Worm (Caenorhabditis elegans) whole organism, late embryonic: ENCODE results near the gene set-19.

Experiments
- C08G9.2 ChIP-seq: sonication (generic microtip); optimal IDR thresholded peaks from 2 replicates; lab custom pipeline; 2016; ENCODE audit warnings: mild to moderate bottlenecking, missing genetic modification characterization, moderate library complexity, missing compliant biosample characterization
- T23F11.4 ChIP-seq: fragments of 200-800 bp; sonication (Bioruptor generic); optimal IDR thresholded peaks from 2 replicates; lab custom pipeline; 2018; ENCODE audit warnings: mild to moderate bottlenecking, missing genetic modification characterization, missing compliant biosample characterization
- Y22D7AL.16 ChIP-seq: sonication (generic microtip); optimal IDR thresholded peaks from 2 replicates; lab custom pipeline; 2016; ENCODE audit warnings: missing genetic modification characterization, missing compliant biosample characterization
- ceh-2 ChIP-seq: sonication (generic microtip); optimal IDR thresholded peaks from 2 replicates; lab custom pipeline; 2016; ENCODE audit warnings: missing genotype, missing genetic modification characterization, missing compliant biosample characterization
- ceh-22 ChIP-seq: sonication (generic microtip); optimal IDR thresholded peaks from 2 replicates; lab custom pipeline; 2017; ENCODE audit warnings: missing biosample characterization, missing genetic modification characterization
- ceh-30 ChIP-seq: fragments of 150-350 bp; optimal IDR thresholded peaks from 2 replicates; lab custom pipeline; 2014; ENCODE audit warnings: missing biosample characterization, missing genetic modification characterization
- ceh-34 ChIP-seq: sonication (generic microtip); optimal IDR thresholded peaks from 2 replicates; lab custom pipeline; 2016; ENCODE audit warnings: mild to moderate bottlenecking, missing genetic modification characterization, missing compliant biosample characterization
- ceh-48 ChIP-seq: sonication (generic microtip); optimal IDR thresholded peaks from 2 replicates; lab custom pipeline; 2016; ENCODE audit warnings: missing genetic modification characterization, inconsistent platforms, missing compliant biosample characterization
- ceh-6 ChIP-seq: fragments of 200-800 bp; sonication (Bioruptor generic); optimal IDR thresholded peaks from 2 replicates; lab custom pipeline; 2018; ENCODE audit warnings: mild to moderate bottlenecking, missing genetic modification characterization, missing compliant biosample characterization
- dmd-4 ChIP-seq: sonication (generic microtip); optimal IDR thresholded peaks from 2 replicates; lab custom pipeline; 2016; ENCODE audit warnings: borderline replicate concordance, missing genetic modification characterization, missing compliant biosample characterization
- dve-1 ChIP-seq: sonication (generic microtip); optimal IDR thresholded peaks from 2 replicates; lab custom pipeline; 2017; ENCODE audit warnings: antibody characterized with exemption, mild to moderate bottlenecking, missing genetic modification characterization, missing compliant biosample characterization
- elt-2 ChIP-seq: sonication (generic microtip); optimal IDR thresholded peaks from 2 replicates; lab custom pipeline; 2016; ENCODE audit warnings: missing genetic modification reagents, missing genetic modification characterization, missing compliant biosample characterization
- ets-4 ChIP-seq: sonication (generic microtip); optimal IDR thresholded peaks from 2 replicates; lab custom pipeline; 2016; ENCODE audit warnings: missing genetic modification characterization, missing compliant biosample characterization
- fkh-10 ChIP-seq: fragments of 150-350 bp; optimal IDR thresholded peaks from 2 replicates; lab custom pipeline; 2014; ENCODE audit warnings: missing biosample characterization, missing genetic modification reagents, missing genetic modification characterization
- fkh-6 ChIP-seq: sonication (generic microtip); optimal IDR thresholded peaks from 2 replicates; lab custom pipeline; 2016; ENCODE audit warnings: missing genetic modification characterization, missing compliant biosample characterization
- hlh-13 ChIP-seq: fragments of 200-800 bp; sonication (Bioruptor generic); optimal IDR thresholded peaks from 2 replicates; lab custom pipeline; 2018; ENCODE audit warnings: mild to moderate bottlenecking, missing genetic modification characterization, missing compliant biosample characterization
- hlh-15 ChIP-seq: sonication (generic microtip); optimal IDR thresholded peaks from 2 replicates; lab custom pipeline; 2016; ENCODE audit warnings: missing genetic modification characterization, missing compliant biosample characterization
- lim-6 ChIP-seq: sonication (generic microtip); optimal IDR thresholded peaks from 2 replicates; lab custom pipeline; 2016; ENCODE audit warnings: missing genetic modification characterization, missing compliant biosample characterization
- lin-11 ChIP-seq: fragments of 200-800 bp; sonication (Bioruptor generic); optimal IDR thresholded peaks from 2 replicates; lab custom pipeline; 2018; ENCODE audit warnings: mild to moderate bottlenecking, missing genetic modification characterization, missing compliant biosample characterization
- madf-2 ChIP-seq: sonication (generic microtip); optimal IDR thresholded peaks from 2 replicates; lab custom pipeline; 2017; ENCODE audit warnings: missing genetic modification characterization, missing compliant biosample characterization
- nhr-232 ChIP-seq: sonication (generic microtip); optimal IDR thresholded peaks from 2 replicates; lab custom pipeline; 2016; ENCODE audit warnings: missing genetic modification characterization, missing compliant biosample characterization
- npax-4 ChIP-seq: sonication (generic microtip); optimal IDR thresholded peaks from 2 replicates; lab custom pipeline; 2016; ENCODE audit warnings: missing genetic modification characterization, missing compliant biosample characterization
- pag-3 ChIP-seq: sonication (generic microtip); optimal IDR thresholded peaks from 2 replicates; lab custom pipeline; 2016; ENCODE audit warnings: missing compliant biosample characterization, missing genetic modification characterization, borderline replicate concordance
- pax-1 ChIP-seq: fragments of 150-350 bp; optimal IDR thresholded peaks from 2 replicates; lab custom pipeline; 2014; ENCODE audit warnings: missing biosample characterization, missing genetic modification characterization
- pros-1 ChIP-seq: fragments of 150-350 bp; optimal IDR thresholded peaks from 2 replicates; lab custom pipeline; 2014; ENCODE audit warnings: missing biosample characterization, missing genetic modification reagents, missing genetic modification characterization
- ref-2 ChIP-seq: sonication (generic microtip); optimal IDR thresholded peaks from 2 replicates; lab custom pipeline; 2016; ENCODE audit warnings: missing genetic modification characterization, missing compliant biosample characterization
- rnt-1 ChIP-seq: sonication (generic microtip); optimal IDR thresholded peaks from 2 replicates; lab custom pipeline; 2016; ENCODE audit warnings: missing genetic modification characterization, missing compliant biosample characterization
- sox-4 ChIP-seq: sonication (generic microtip); optimal IDR thresholded peaks from 2 replicates; lab custom pipeline; 2017; ENCODE audit warnings: mild to moderate bottlenecking, missing genetic modification characterization, inconsistent platforms, missing compliant biosample characterization
- tbx-2 ChIP-seq: sonication (generic microtip); optimal IDR thresholded peaks from 2 replicates; lab custom pipeline; 2016; ENCODE audit warnings: missing genetic modification characterization, missing compliant biosample characterization
- tbx-7 ChIP-seq: sonication (generic microtip); optimal IDR thresholded peaks from 2 replicates; lab custom pipeline; 2016; ENCODE audit warnings: missing genotype, missing genetic modification characterization, missing compliant biosample characterization
- unc-3 ChIP-seq, 2 experiments: fragments of 200-800 bp in 1 of 2; sonication (Bioruptor generic) in 1 of 2; sonication (generic microtip) in 1 of 2; conservative IDR thresholded peaks in 1 of 2; optimal IDR thresholded peaks in 1 of 2; 2 replicates each; pipeline versions ENCODE4 v1.3.6 to Lab custom; 2016 to 2022; ENCODE audit warnings: missing compliant biosample characterization in 2 of 2, missing genetic modification characterization in 2 of 2, missing genetic modification reagents in 1 of 2
- unc-42 ChIP-seq: sonication (generic microtip); optimal IDR thresholded peaks from 2 replicates; lab custom pipeline; 2016; ENCODE audit warnings: missing genotype, missing genetic modification characterization, missing compliant biosample characterization

The set-19 gene

ce11 chrX:5659614-5660013 lies 20.4 kb downstream of the set-19 start, which contains the start of gene T22B7.22:
Gene T22B7.22, plus strand, starts transcription at chrX:5659967.
- TF ChIP-seq unc-42 (tag; lab: Kevin White, UChicago) (no peak), ceh-34 (tag; lab: Kevin White, UChicago) (no peak), T23F11.4 (GFP tag; lab: Kevin White, UChicago) (no peak), dmd-4 (no peak)

DNA sequence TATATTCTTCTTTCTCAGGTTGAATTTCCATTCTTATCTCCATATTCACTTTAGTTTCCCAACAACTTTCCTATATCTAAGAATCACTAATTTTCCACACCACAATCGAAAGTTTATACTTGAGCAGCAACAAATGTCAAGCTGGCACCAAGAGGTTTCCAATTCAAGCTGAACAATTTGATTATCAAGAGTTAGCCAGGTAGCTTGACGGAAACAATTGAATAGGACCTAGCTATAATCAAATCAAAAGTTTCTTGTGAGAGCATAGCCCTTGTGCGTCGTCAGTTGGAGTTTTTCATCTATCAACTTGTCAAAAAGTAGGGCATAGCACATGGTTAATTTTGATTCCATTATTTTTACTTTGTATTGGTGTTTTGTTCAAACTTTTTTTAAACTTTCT lies 24.4 kb downstream of the set-19 start:
- TF ChIP-seq fkh-10 (no peak), ceh-22 (no peak), Y22D7AL.16 (tag; lab: Kevin White, UChicago) (no peak), unc-42 (tag; lab: Kevin White, UChicago) (peak; percentile 2)

DNA sequence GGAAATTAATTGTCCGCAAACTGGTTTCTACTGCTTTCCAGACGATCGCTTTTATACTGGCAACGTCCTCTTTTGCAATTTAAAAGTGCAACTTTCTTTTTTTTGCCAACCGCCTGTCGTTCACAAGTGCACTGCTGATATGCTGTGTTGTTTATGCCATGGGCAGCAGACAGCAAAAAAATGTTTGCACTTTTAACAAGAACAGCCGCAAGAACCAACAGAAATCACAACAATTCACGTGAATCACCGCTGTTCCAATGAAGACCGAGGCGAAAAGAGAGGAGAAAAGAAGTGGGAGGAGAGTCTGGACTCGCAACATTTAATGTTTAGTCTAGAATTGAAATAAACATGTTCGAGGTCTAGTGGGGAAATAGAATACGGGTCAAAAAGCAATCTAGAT lies 26.2 kb downstream of the set-19 start, which contains the start of gene T22B7.7:
Gene T22B7.7, minus strand, starts transcription at position 262 of the 400 bp plus-strand sequence.
- TF ChIP-seq pax-1 (tag; lab: Kevin White, UChicago) (no peak), hlh-13 (GFP tag; lab: Kevin White, UChicago) (no peak), ets-4 (tag; lab: Kevin White, UChicago) (no peak), lin-11 (tag; lab: Kevin White, UChicago) (no peak), C08G9.2 (tag; lab: Kevin White, UChicago) (no peak), nhr-232 (no peak), ref-2 (tag; lab: Kevin White, UChicago) (no peak), unc-3 (GFP tag; conservative IDR thresholded peaks at IDR 0.05; lab: Robert Waterston, UW) (no peak), unc-3 (tag; optimal IDR thresholded peaks at IDR 0.05; lab: Kevin White, UChicago) (no peak), ceh-2 (tag; lab: Kevin White, UChicago) (no peak), Y22D7AL.16 (tag; lab: Kevin White, UChicago) (no peak), dve-1 (tag; lab: Kevin White, UChicago) (no peak), npax-4 (tag; lab: Kevin White, UChicago) (no peak), hlh-15 (tag; lab: Kevin White, UChicago) (no peak), fkh-6 (tag; lab: Kevin White, UChicago) (no peak)

DNA sequence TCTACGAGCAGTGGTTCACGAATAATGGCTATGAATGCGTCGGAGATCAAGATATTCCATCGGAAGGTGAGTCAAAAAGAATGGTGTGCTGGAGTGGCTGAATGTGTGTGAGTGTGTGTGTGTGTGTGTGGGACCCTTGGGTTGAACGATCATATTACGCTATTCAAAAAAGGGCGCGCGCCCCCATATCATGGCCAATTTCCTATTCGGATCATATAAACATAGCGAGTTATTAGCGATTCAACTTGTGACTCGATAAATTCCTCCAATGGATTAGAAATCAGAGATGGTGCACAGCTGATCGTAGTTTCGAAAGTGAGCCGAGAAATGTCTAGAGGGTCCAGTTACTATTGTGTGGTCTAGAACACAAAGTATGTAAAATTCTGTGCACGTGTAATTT lies 32.1 kb downstream of the set-19 start, which contains the start of gene srv-7:
Gene srv-7, minus strand, starts transcription at position 101 of the 400 bp plus-strand sequence.
- no peak for TF ChIP-seq sox-4
- TF ChIP-seq ceh-30: no peak
- TF ChIP-seq ceh-22: no peak
- TF ChIP-seq rnt-1 (tag; lab: Kevin White, UChicago): no peak
- no peak for TF ChIP-seq ceh-6 (GFP tag; lab: Kevin White, UChicago)
- no peak for TF ChIP-seq ceh-48 (tag; lab: Kevin White, UChicago)
- TF ChIP-seq pag-3 (tag; lab: Kevin White, UChicago): no peak
- TF ChIP-seq hlh-15 (tag; lab: Kevin White, UChicago): no peak

DNA sequence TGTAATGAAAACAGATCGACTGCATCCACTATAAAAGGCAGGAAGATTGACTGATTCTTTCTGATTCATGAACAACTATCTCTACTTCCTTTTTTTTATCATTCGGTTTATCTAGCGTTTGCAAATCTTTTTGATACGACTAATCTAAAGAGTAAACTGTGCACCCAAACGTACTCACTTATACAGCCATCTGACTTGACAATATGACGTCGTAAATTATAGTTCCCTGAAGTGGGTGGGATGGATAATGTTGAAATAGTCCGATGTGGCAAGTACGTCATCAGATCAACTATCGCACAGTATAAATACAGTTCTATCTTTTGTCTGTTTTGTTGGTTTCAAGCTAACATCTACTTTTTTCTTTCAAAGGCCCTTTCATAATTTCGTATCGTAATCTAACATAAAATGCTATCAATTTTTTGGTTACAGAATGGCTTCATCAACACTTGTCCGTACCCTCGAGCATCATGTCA lies 33.0 kb downstream of the set-19 start, which contains the start of gene T22B7.3:
Gene T22B7.3, plus strand, starts transcription at position 423 of the 473 bp plus-strand sequence.
- TF ChIP-seq ceh-6 (GFP tag; lab: Kevin White, UChicago): no peak
- TF ChIP-seq Y22D7AL.16 (tag; lab: Kevin White, UChicago): no peak
- no peak for TF ChIP-seq tbx-2 (tag; lab: Kevin White, UChicago)
- TF ChIP-seq T23F11.4 (GFP tag; lab: Kevin White, UChicago): no peak
- no peak for TF ChIP-seq pros-1

- TF ChIP-seq elt-2 (tag; lab: Kevin White, UChicago) (peak; percentile 15), madf-2 (tag; lab: Kevin White, UChicago) (no peak), lim-6 (tag; lab: Kevin White, UChicago) (no peak), tbx-7 (tag; lab: Kevin White, UChicago) (no peak)
Measured at ce11 chrX:5645606-5646005, 34.4 kb downstream of the set-19 start.
